Fruit fly (Drosophila melanogaster) whole organism, embryonic: ENCODE measurements around the gene CG7634.

Experiments used
- BEAF-32 ChIP-seq: fragments of 200-800 bp; sonication (Bioruptor generic); optimal IDR thresholded peaks from 3 replicates; lab custom pipeline; 2017; ENCODE audit warnings: missing biosample characterization, missing genetic modification characterization, mild to moderate bottlenecking, moderate library complexity, missing genetic modification reagents
- CG10267 ChIP-seq: fragments of 200-800 bp; sonication (Bioruptor generic); optimal IDR thresholded peaks from 2 replicates; lab custom pipeline; 2018; ENCODE audit warnings: missing biosample characterization, mild to moderate bottlenecking, missing genetic modification characterization, moderate library complexity
- CG10366 ChIP-seq: fragments of 200-800 bp; sonication (Bioruptor generic); IDR thresholded peaks from 2 replicates; pipeline ENCODE4 v1.3.6; 2022; ENCODE audit warnings: missing biosample characterization, missing genetic modification characterization
- CG11093 ChIP-seq: fragments of 200-800 bp; sonication (Bioruptor generic); IDR thresholded peaks from 3 replicates; pipeline ENCODE4 v1.3.6; 2022; ENCODE audit warnings: missing biosample characterization, missing genetic modification characterization
- CG1233 ChIP-seq: fragments of 200-800 bp; sonication (Bioruptor generic); optimal IDR thresholded peaks from 4 replicates; lab custom pipeline; 2018; ENCODE audit warnings: missing biosample characterization, mild to moderate bottlenecking, missing genetic modification characterization
- CG14710 ChIP-seq: fragments of 200-800 bp; sonication (Bioruptor generic); optimal IDR thresholded peaks from 3 replicates; lab custom pipeline; 2019; ENCODE audit warnings: missing biosample characterization, mild to moderate bottlenecking, missing genetic modification characterization, moderate library complexity
- CG15601 ChIP-seq: fragments of 200-800 bp; sonication (Bioruptor generic); optimal IDR thresholded peaks from 3 replicates; lab custom pipeline; 2019; ENCODE audit warnings: missing biosample characterization, mild to moderate bottlenecking, missing genetic modification characterization, moderate library complexity
- CG18476 ChIP-seq: fragments of 200-800 bp; sonication (Bioruptor generic); optimal IDR thresholded peaks from 2 replicates; lab custom pipeline; 2016; ENCODE audit warnings: missing biosample characterization, mild to moderate bottlenecking, missing genetic modification characterization
- CG2678 ChIP-seq: fragments of 200-800 bp; sonication (Bioruptor generic); optimal IDR thresholded peaks from 3 replicates; lab custom pipeline; 2019; ENCODE audit warnings: missing biosample characterization, mild to moderate bottlenecking, missing genetic modification characterization, moderate library complexity
- CG30431 ChIP-seq: fragments of 200-800 bp; sonication (Bioruptor generic); optimal IDR thresholded peaks from 2 replicates; lab custom pipeline; 2017; ENCODE audit warnings: missing biosample characterization, missing genetic modification characterization
- CG34422 ChIP-seq: fragments of 200-800 bp; sonication (Bioruptor generic); IDR thresholded peaks from 3 replicates; pipeline ENCODE4 v1.3.6; 2022; ENCODE audit warnings: missing biosample characterization, missing genetic modification characterization
- CG3726 ChIP-seq: fragments of 200-800 bp; sonication (Bioruptor generic); IDR thresholded peaks from 3 replicates; pipeline ENCODE4, ENCODE4 v1.3.6; 2022; ENCODE audit warnings: missing biosample characterization, missing genetic modification characterization
- CG4617 ChIP-seq: fragments of 200-800 bp; sonication (Bioruptor generic); optimal IDR thresholded peaks from 3 replicates; lab custom pipeline; 2016; ENCODE audit warnings: missing biosample characterization, missing genetic modification characterization, borderline replicate concordance
- CG6175 ChIP-seq: fragments of 200-800 bp; sonication (Bioruptor generic); IDR thresholded peaks from 3 replicates; pipeline ENCODE4 v1.3.6; 2022; ENCODE audit warnings: missing biosample characterization, missing genetic modification characterization
- Chrac-16 ChIP-seq: fragments of 200-800 bp; sonication (Bioruptor generic); optimal IDR thresholded peaks from 3 replicates; lab custom pipeline; 2016; ENCODE audit warnings: missing biosample characterization, missing genetic modification characterization
- Dbx ChIP-seq: fragments of 200-800 bp; sonication (Bioruptor generic); IDR thresholded peaks from 3 replicates; pipeline ENCODE4 v1.3.6; 2022; ENCODE audit warnings: missing biosample characterization, missing genetic modification characterization
- Elba2 ChIP-seq: fragments of 200-800 bp; sonication (Bioruptor generic); optimal IDR thresholded peaks from 3 replicates; lab custom pipeline; 2016; ENCODE audit warnings: missing biosample characterization, missing genetic modification characterization
- Fer1 ChIP-seq: fragments of 200-800 bp; sonication (Bioruptor generic); optimal IDR thresholded peaks from 2 replicates; lab custom pipeline; 2017; ENCODE audit warnings: missing biosample characterization, mild to moderate bottlenecking, missing genetic modification characterization
- GATAe ChIP-seq: fragments of 200-800 bp; sonication (Bioruptor generic); conservative IDR thresholded peaks from 2 replicates; pipeline ENCODE4 v1.3.6; 2022; ENCODE audit warnings: missing biosample characterization, missing genetic modification characterization
- HLH4C ChIP-seq: fragments of 200-800 bp; sonication (Bioruptor generic); IDR thresholded peaks from 3 replicates; pipeline ENCODE4 v1.3.6; 2022; ENCODE audit warnings: missing biosample characterization, missing genetic modification characterization; ENCODE audit not compliant: partially characterized antibody
- HmgZ ChIP-seq: fragments of 200-800 bp; sonication (Bioruptor generic); optimal IDR thresholded peaks from 2 replicates; lab custom pipeline; 2018; ENCODE audit warnings: missing biosample characterization, mild to moderate bottlenecking, missing genetic modification characterization
- Max ChIP-seq: fragments of 200-800 bp; sonication (Bioruptor generic); optimal IDR thresholded peaks from 2 replicates; lab custom pipeline; 2016; ENCODE audit warnings: missing biosample characterization, mild to moderate bottlenecking, missing genetic modification characterization
- NC2β ChIP-seq: fragments of 200-800 bp; sonication (Bioruptor generic); optimal IDR thresholded peaks from 2 replicates; lab custom pipeline; 2016; ENCODE audit warnings: missing biosample characterization, missing genetic modification characterization
- NfI ChIP-seq: fragments of 200-800 bp; sonication (Bioruptor generic); optimal IDR thresholded peaks from 3 replicates; lab custom pipeline; 2018; ENCODE audit warnings: missing biosample characterization, mild to moderate bottlenecking, missing genetic modification characterization, moderate library complexity
- Oaz ChIP-seq: fragments of 200-800 bp; sonication (Bioruptor generic); IDR thresholded peaks from 2 replicates; pipeline ENCODE4 v1.3.6; 2022; ENCODE audit warnings: missing biosample characterization, missing genetic modification characterization
- Ravus ChIP-seq: fragments of 200-800 bp; sonication (Bioruptor generic); IDR thresholded peaks from 2 replicates; pipeline ENCODE4 v1.3.6; 2022; ENCODE audit warnings: missing biosample characterization, missing genetic modification characterization
- abd-A ChIP-seq: fragments of 200-800 bp; sonication (Bioruptor generic); optimal IDR thresholded peaks from 3 replicates; lab custom pipeline; 2019; ENCODE audit warnings: missing biosample characterization, mild to moderate bottlenecking, missing genetic modification characterization, moderate library complexity
- btn ChIP-seq: fragments of 200-800 bp; sonication (Bioruptor generic); optimal IDR thresholded peaks from 2 replicates; lab custom pipeline; 2016; ENCODE audit warnings: missing biosample characterization, missing genetic modification characterization
- chinmo ChIP-seq: fragments of 200-800 bp; sonication (Bioruptor generic); IDR thresholded peaks from 4 replicates; pipeline ENCODE4 v1.3.6; 2022; ENCODE audit warnings: missing biosample characterization, missing genetic modification characterization; ENCODE audit not compliant: partially characterized antibody
- crp ChIP-seq, 2 experiments: fragments of 200-800 bp; sonication (Bioruptor generic); optimal IDR thresholded peaks; 2 replicates in 1 of 2; 3 replicates in 1 of 2; lab custom pipeline; 2017; ENCODE audit warnings: missing biosample characterization in 2 of 2, missing genetic modification characterization in 2 of 2, mild to moderate bottlenecking in 1 of 2, moderate library complexity in 1 of 2
- danr ChIP-seq: fragments of 200-800 bp; sonication (Bioruptor generic); IDR thresholded peaks from 2 replicates; pipeline ENCODE4 v1.3.6; 2022; ENCODE audit warnings: missing biosample characterization, missing genetic modification characterization
- en ChIP-seq: fragments of 200-800 bp; sonication (Bioruptor generic); optimal IDR thresholded peaks from 2 replicates; lab custom pipeline; 2016; ENCODE audit warnings: missing biosample characterization, missing genetic modification characterization
- gsb-n ChIP-seq: fragments of 200-800 bp; sonication (Bioruptor generic); optimal IDR thresholded peaks from 3 replicates; lab custom pipeline; 2018; ENCODE audit warnings: missing biosample characterization, mild to moderate bottlenecking, missing genetic modification characterization
- hb ChIP-seq: fragments of 200-800 bp; sonication (Bioruptor generic); IDR thresholded peaks from 3 replicates; pipeline ENCODE4 v1.3.6; 2022; ENCODE audit warnings: missing biosample characterization, missing genetic modification characterization; ENCODE audit not compliant: partially characterized antibody
- her ChIP-seq: fragments of 200-800 bp; sonication (Bioruptor generic); optimal IDR thresholded peaks from 2 replicates; lab custom pipeline; 2016; ENCODE audit warnings: missing biosample characterization, missing genetic modification characterization
- jing ChIP-seq: fragments of 200-800 bp; sonication (Bioruptor generic); optimal IDR thresholded peaks from 2 replicates; lab custom pipeline; 2018; ENCODE audit warnings: missing biosample characterization, mild to moderate bottlenecking, missing genetic modification characterization
- kah ChIP-seq: fragments of 200-800 bp; sonication (Bioruptor generic); optimal IDR thresholded peaks from 2 replicates; lab custom pipeline; 2018; ENCODE audit warnings: missing biosample characterization, mild to moderate bottlenecking, missing genetic modification characterization
- lmd ChIP-seq: fragments of 200-800 bp; sonication (Bioruptor generic); IDR thresholded peaks from 2 replicates; pipeline ENCODE4 v1.3.6; 2022; ENCODE audit warnings: missing biosample characterization, missing genetic modification characterization
- p53 ChIP-seq: fragments of 200-800 bp; sonication (Bioruptor generic); optimal IDR thresholded peaks from 2 replicates; lab custom pipeline; 2016; ENCODE audit warnings: missing biosample characterization, missing genetic modification characterization
- pum ChIP-seq: fragments of 200-800 bp; sonication (Bioruptor generic); optimal IDR thresholded peaks from 2 replicates; lab custom pipeline; 2016; ENCODE audit warnings: missing biosample characterization, missing genetic modification characterization
- sc ChIP-seq, 3 experiments: fragments of >200 bp in 2 of 3; fragments of 200-800 bp in 1 of 3; sonication (Bioruptor generic) in 1 of 3; optimal IDR thresholded peaks; 2 replicates in 2 of 3; 3 replicates in 1 of 3; lab custom pipeline; 2017; ENCODE audit warnings: mild to moderate bottlenecking in 1 of 3, missing biosample characterization in 1 of 3, missing genetic modification characterization in 1 of 3, missing genetic modification reagents in 1 of 3
- sens ChIP-seq: fragments of 200-800 bp; sonication (Bioruptor generic); peaks from one replicate; lab custom pipeline; 2016; ENCODE audit warnings: missing biosample characterization, missing genetic modification characterization
- sisA ChIP-seq: fragments of 200-800 bp; sonication (Bioruptor generic); IDR thresholded peaks from 2 replicates; pipeline ENCODE4 v1.3.6; 2022; ENCODE audit warnings: missing biosample characterization, missing genetic modification characterization
- slbo ChIP-seq: fragments of 200-800 bp; sonication (Bioruptor generic); IDR thresholded peaks from 2 replicates; pipeline ENCODE4 v1.3.6; 2022; ENCODE audit warnings: missing biosample characterization, missing genetic modification characterization
- sqz ChIP-seq: fragments of 200-800 bp; sonication (Bioruptor generic); optimal IDR thresholded peaks from 3 replicates; lab custom pipeline; 2018; ENCODE audit warnings: missing biosample characterization, mild to moderate bottlenecking, missing genetic modification characterization
- trh ChIP-seq: fragments of 200-800 bp; sonication (Bioruptor generic); optimal IDR thresholded peaks from 2 replicates; lab custom pipeline; 2016; ENCODE audit warnings: missing biosample characterization, missing genetic modification characterization
- vfl ChIP-seq: fragments of 200-800 bp; sonication (Bioruptor generic); optimal IDR thresholded peaks from 2 replicates; lab custom pipeline; 2016; ENCODE audit warnings: missing biosample characterization, missing genetic modification characterization
- vvl ChIP-seq: fragments of 200-800 bp; sonication (Bioruptor generic); IDR thresholded peaks from 2 replicates; pipeline ENCODE4 v1.3.6; 2022; ENCODE audit warnings: missing biosample characterization, missing genetic modification characterization
- zen2 ChIP-seq: fragments of 200-800 bp; sonication (Bioruptor generic); IDR thresholded peaks from 3 replicates; pipeline ENCODE4 v1.3.6; 2022; ENCODE audit warnings: missing biosample characterization, missing genetic modification characterization; ENCODE audit not compliant: partially characterized antibody
- zf30C ChIP-seq: fragments of 200-800 bp; sonication (Bioruptor generic); optimal IDR thresholded peaks from 3 replicates; lab custom pipeline; 2018; ENCODE audit warnings: missing biosample characterization, mild to moderate bottlenecking, missing genetic modification characterization

CG7634 gene

dm6 chr3L:21604265-21604664 lies 39.0 kb downstream of the CG7634 start (continued):
- peak; percentile 86 for TF ChIP-seq slbo
- peak; percentile 46 for TF ChIP-seq CG4617 (GFP tag; lab: Kevin White, UChicago)
- peak; percentile 53 for TF ChIP-seq NfI
- TF ChIP-seq CG34422 (GFP tag; lab: Robert Waterston, UW) = peak; percentile 61; the same call in 1 of the 3 replicates
- TF ChIP-seq BEAF-32 (GFP tag; lab: Kevin White, UChicago) = no peak
- TF ChIP-seq CG2678 (tag; lab: Kevin White, UChicago) = no peak
- TF ChIP-seq zf30C (GFP tag; lab: Kevin White, UChicago) = peak; percentile 6
- peak; percentile 68 for TF ChIP-seq NC2β
- peak; percentile 74 for TF ChIP-seq sisA (GFP tag; lab: Robert Waterston, UW)
- peak; percentile 77 for TF ChIP-seq pum (GFP tag; lab: Kevin White, UChicago)
- no peak for TF ChIP-seq sc (optimal IDR thresholded peaks at IDR 0.05; lab: Kevin White, UChicago)
- no peak for TF ChIP-seq sc (GFP tag; optimal IDR thresholded peaks at IDR 0.05; lab: Kevin White, UChicago)
- TF ChIP-seq zen2 (GFP tag; lab: Robert Waterston, UW) = no peak
- TF ChIP-seq her = peak; percentile 51
- TF ChIP-seq chinmo = no peak
- TF ChIP-seq CG14710 (tag; lab: Kevin White, UChicago) = peak; percentile 32
- peak; percentile 54 for TF ChIP-seq CG10267
- TF ChIP-seq p53 (GFP tag; lab: Kevin White, UChicago) = peak; percentile 70
- TF ChIP-seq gsb-n = peak; percentile 17
- peak; percentile 37 for TF ChIP-seq en (GFP tag; lab: Kevin White, UChicago)
- peak; percentile 15; the same call in 1 of the 2 replicates for TF ChIP-seq danr (GFP tag; lab: Robert Waterston, UW)
- 0 out of 3 replicates have a peak, but pooled peaks have one; percentile 17 for TF ChIP-seq HLH4C
- 0 out of 3 replicates have a peak, but pooled peaks have one; percentile 32 for TF ChIP-seq hb (GFP tag; lab: Robert Waterston, UW)
- TF ChIP-seq kah (GFP tag; lab: Kevin White, UChicago) = no peak
- peak; percentile 18; the same call in 1 of the 3 replicates for TF ChIP-seq CG3726 (GFP tag; lab: Robert Waterston, UW)
- TF ChIP-seq sqz = peak; percentile 66
- TF ChIP-seq CG30431 (GFP tag; lab: Kevin White, UChicago) = peak; percentile 21
- 0 out of 3 replicates have a peak, but pooled peaks have one; percentile 40 for TF ChIP-seq CG6175
- peak; percentile 17 for TF ChIP-seq btn
- TF ChIP-seq CG10366 (GFP tag; lab: Robert Waterston, UW) = peak; percentile 51
- no peak for TF ChIP-seq GATAe
- TF ChIP-seq CG18476 (GFP tag; lab: Kevin White, UChicago) = no peak
- peak; percentile 39 for TF ChIP-seq trh (GFP tag; lab: Kevin White, UChicago)
- TF ChIP-seq sens (GFP tag; lab: Kevin White, UChicago) = peak; percentile 83
- TF ChIP-seq Chrac-16 (GFP tag; lab: Kevin White, UChicago) = peak; percentile 80
- no peak for TF ChIP-seq Fer1 (GFP tag; lab: Kevin White, UChicago)
- TF ChIP-seq crp (GFP tag; optimal IDR thresholded peaks at IDR 0.05; lab: Kevin White, UChicago) = no peak
- peak; percentile 71; the same call in 1 of the 2 replicates for TF ChIP-seq vvl
- TF ChIP-seq Ravus (GFP tag; lab: Robert Waterston, UW) = no peak
- TF ChIP-seq CG11093 (GFP tag; lab: Robert Waterston, UW) = no peak
- peak; percentile 13 for TF ChIP-seq jing (GFP tag; lab: Kevin White, UChicago)
- peak; percentile 19 for TF ChIP-seq CG15601 (tag; lab: Kevin White, UChicago)
- TF ChIP-seq Oaz = 0 out of 2 replicates have a peak, but pooled peaks have one; percentile 11
- TF ChIP-seq HmgZ (tag; lab: Kevin White, UChicago) = peak; percentile 65
- no peak; the same call in 1 of the 2 replicates for TF ChIP-seq lmd (GFP tag; lab: Robert Waterston, UW)
- peak; percentile 47 for TF ChIP-seq Elba2 (GFP tag; lab: Kevin White, UChicago)
- TF ChIP-seq abd-A = no peak
- peak; percentile 82 for TF ChIP-seq Dbx (GFP tag; lab: Robert Waterston, UW)
- TF ChIP-seq CG1233 (GFP tag; lab: Kevin White, UChicago) = peak; percentile 30
- TF ChIP-seq Max = peak; percentile 16
- peak; percentile 14 for TF ChIP-seq vfl
